Worm (Caenorhabditis elegans): ENCODE data around the gene gtap-1.

gtap-1 gene

ce11 chrII:5833136-5833535 is at the start of gene gtap-1:
TSS of gene gtap-1 (minus strand) at chrII:5833236.
- TF ChIP-seq nhr-71 (tag; optimal IDR thresholded peaks at IDR 0.05): no peak
- no peak for TF ChIP-seq swsn-7 (tag; optimal IDR thresholded peaks at IDR 0.05)
- no peak for TF ChIP-seq ceh-82 (tag; optimal IDR thresholded peaks at IDR 0.05)
- TF ChIP-seq skn-1 (tag; optimal IDR thresholded peaks at IDR 0.05): no peak
- TF ChIP-seq aha-1 (tag; optimal IDR thresholded peaks at IDR 0.05): no peak
- TF ChIP-seq mdl-1 (tag; optimal IDR thresholded peaks at IDR 0.05): no peak
- no peak for TF ChIP-seq nhr-28 (tag; optimal IDR thresholded peaks at IDR 0.05)
- TF ChIP-seq ces-1 (GFP tag; optimal IDR thresholded peaks at IDR 0.05): no peak

ce11 chrII:5880677-5881076 is 47.6 kb upstream of the gtap-1 start:
- peak; percentile 63 for TF ChIP-seq lin-14 (GFP tag; optimal IDR thresholded peaks at IDR 0.05)
- TF ChIP-seq xbp-1 (tag; optimal IDR thresholded peaks at IDR 0.05): no peak
- TF ChIP-seq ceh-82 (tag; optimal IDR thresholded peaks at IDR 0.05): no peak
- peak; percentile 86 for TF ChIP-seq nhr-85 (tag)
- no peak for TF ChIP-seq fkh-10 (GFP tag; optimal IDR thresholded peaks at IDR 0.05)
- no peak for TF ChIP-seq unc-98 (GFP tag; IDR thresholded peaks at IDR 0.05)
- no peak for TF ChIP-seq isw-1 (GFP tag; IDR thresholded peaks at IDR 0.05)
- TF ChIP-seq lin-39 (tag; optimal IDR thresholded peaks at IDR 0.05): no peak
- TF ChIP-seq zag-1 (tag; optimal IDR thresholded peaks at IDR 0.05): no peak
- no peak for TF ChIP-seq nhr-12 (tag; optimal IDR thresholded peaks at IDR 0.05)
- no peak for TF ChIP-seq pag-3 (tag; optimal IDR thresholded peaks at IDR 0.05; ENCODE audit: borderline replicate concordance, insufficient read depth)
- no peak for TF ChIP-seq pax-3 (tag; optimal IDR thresholded peaks at IDR 0.05)
- TF ChIP-seq vab-15 (tag; optimal IDR thresholded peaks at IDR 0.05): peak; percentile 19
- peak; percentile 21 for TF ChIP-seq rnt-1 (tag; optimal IDR thresholded peaks at IDR 0.05)
- no peak for TF ChIP-seq sptf-1 (tag; optimal IDR thresholded peaks at IDR 0.05)
- no peak for TF ChIP-seq egl-13 (tag; optimal IDR thresholded peaks at IDR 0.05)
- no peak for TF ChIP-seq unc-86 (tag; optimal IDR thresholded peaks at IDR 0.05)
- no peak for TF ChIP-seq efl-3 (GFP tag; optimal IDR thresholded peaks at IDR 0.05)
- TF ChIP-seq tbx-2 (tag; optimal IDR thresholded peaks at IDR 0.05): no peak
- no peak for TF ChIP-seq unc-130 (tag; optimal IDR thresholded peaks at IDR 0.05)
- no peak for TF ChIP-seq nhr-76 (tag; optimal IDR thresholded peaks at IDR 0.05)
- TF ChIP-seq fkh-8 (tag; optimal IDR thresholded peaks at IDR 0.05): no peak
- TF ChIP-seq lir-3 (tag; optimal IDR thresholded peaks at IDR 0.05; ENCODE audit: poor library complexity): no peak
- TF ChIP-seq ces-1 (GFP tag; optimal IDR thresholded peaks at IDR 0.05): no peak
- TF ChIP-seq lin-35 (GFP tag; optimal IDR thresholded peaks at IDR 0.05): peak in 1 of 2 experiments; percentile 19
- TF ChIP-seq aha-1 (tag; optimal IDR thresholded peaks at IDR 0.05): no peak
- TF ChIP-seq lin-15B (tag; optimal IDR thresholded peaks at IDR 0.05): no peak
- no peak for TF ChIP-seq unc-62 (GFP tag; optimal IDR thresholded peaks at IDR 0.05)
- TF ChIP-seq lsy-2 (tag; optimal IDR thresholded peaks at IDR 0.05): peak; percentile 4 to 31
- TF ChIP-seq hlh-17 (GFP tag; optimal IDR thresholded peaks at IDR 0.05; ENCODE audit: borderline replicate concordance): no peak
- TF ChIP-seq aly-2 (tag; optimal IDR thresholded peaks at IDR 0.05): no peak
- peak; percentile 55; the same call in 1 of the 2 replicates for TF ChIP-seq grh-1 (GFP tag; IDR thresholded peaks at IDR 0.05)
- no peak for TF ChIP-seq unc-30 (tag; optimal IDR thresholded peaks at IDR 0.05)
- no peak for TF ChIP-seq sox-4 (tag; optimal IDR thresholded peaks at IDR 0.05)
- TF ChIP-seq elt-3 (tag; optimal IDR thresholded peaks at IDR 0.05): peak in 1 of 6 experiments; percentile 31
- TF ChIP-seq egl-27 (tag; optimal IDR thresholded peaks at IDR 0.05): no peak
- TF ChIP-seq nhr-47 (tag; optimal IDR thresholded peaks at IDR 0.05): no peak
- no peak for TF ChIP-seq C34B4.2 (tag; optimal IDR thresholded peaks at IDR 0.05)
- no peak for TF ChIP-seq alr-1 (tag; optimal IDR thresholded peaks at IDR 0.05; ENCODE audit: borderline replicate concordance)
- no peak for TF ChIP-seq ztf-4 (tag; optimal IDR thresholded peaks at IDR 0.05)
- no peak for TF ChIP-seq nhr-20 (tag; optimal IDR thresholded peaks at IDR 0.05)
- TF ChIP-seq irx-1 (tag; optimal IDR thresholded peaks at IDR 0.05): no peak
- TF ChIP-seq mef-2 (tag; optimal IDR thresholded peaks at IDR 0.05): no peak
- TF ChIP-seq skn-1 (tag; optimal IDR thresholded peaks at IDR 0.05): no peak
- TF ChIP-seq tlp-1 (tag; optimal IDR thresholded peaks at IDR 0.05): no peak
- TF ChIP-seq ceh-90 (tag; optimal IDR thresholded peaks at IDR 0.05): no peak
- TF ChIP-seq zip-4 (GFP tag; optimal IDR thresholded peaks at IDR 0.05): no peak

Data from whole organism, L1 larva.